Worm (Caenorhabditis elegans) whole organism, mixed stage, embryonic: ENCODE measurements around the gene srz-13.

Experiments
- bed-3 ChIP-seq: fragments of 200-800 bp; sonication (Bioruptor generic); optimal IDR thresholded peaks from 3 replicates; lab custom pipeline; 2018; ENCODE audit warnings: mild to moderate bottlenecking, missing genetic modification characterization, moderate library complexity, missing compliant biosample characterization
- blmp-1 ChIP-seq: fragments of 150-350 bp; optimal IDR thresholded peaks from 2 replicates; lab custom pipeline; 2014; ENCODE audit warnings: missing biosample characterization, missing genetic modification characterization
- ceh-39 ChIP-seq: fragments of 150-350 bp; optimal IDR thresholded peaks from 2 replicates; lab custom pipeline; 2014; ENCODE audit warnings: missing biosample characterization, missing genetic modification characterization
- ceh-83 ChIP-seq: fragments of 200-800 bp; sonication (Bioruptor generic); optimal IDR thresholded peaks from 2 replicates; lab custom pipeline; 2018; ENCODE audit warnings: mild to moderate bottlenecking, missing genetic modification characterization, missing compliant biosample characterization
- ces-1 ChIP-seq: fragments of 150-350 bp; optimal IDR thresholded peaks from 2 replicates; lab custom pipeline; 2014; ENCODE audit warnings: missing biosample characterization, missing genetic modification reagents, missing genetic modification characterization
- cnd-1 ChIP-seq: fragments of 200-800 bp; sonication (Bioruptor generic); optimal IDR thresholded peaks from 2 replicates; lab custom pipeline; 2018; ENCODE audit warnings: mild to moderate bottlenecking, missing genetic modification characterization, missing compliant biosample characterization
- drap-1 ChIP-seq: fragments of 200-800 bp; sonication (Bioruptor generic); optimal IDR thresholded peaks from 3 replicates; lab custom pipeline; 2018; ENCODE audit warnings: mild to moderate bottlenecking, missing genetic modification characterization, missing compliant biosample characterization
- elt-1 ChIP-seq: sonication (generic microtip); optimal IDR thresholded peaks from 2 replicates; lab custom pipeline; 2017; ENCODE audit warnings: missing genetic modification characterization, mild to moderate bottlenecking, missing compliant biosample characterization, antibody characterized with exemption, moderate library complexity, borderline replicate concordance; ENCODE audit not compliant: insufficient read depth
- elt-3 ChIP-seq: fragments of 150-350 bp; optimal IDR thresholded peaks from 2 replicates; lab custom pipeline; 2014; ENCODE audit warnings: missing biosample characterization, missing genetic modification characterization
- flh-1 ChIP-seq: fragments of 200-800 bp; sonication (Bioruptor generic); optimal IDR thresholded peaks from 2 replicates; lab custom pipeline; 2018; ENCODE audit warnings: mild to moderate bottlenecking, missing genetic modification characterization, moderate library complexity, missing compliant biosample characterization
- ham-2 ChIP-seq: fragments of 200-800 bp; sonication (Bioruptor generic); optimal IDR thresholded peaks from 2 replicates; lab custom pipeline; 2018; ENCODE audit warnings: mild to moderate bottlenecking, missing genetic modification characterization, missing compliant biosample characterization
- hlh-1 ChIP-seq: fragments of 150-350 bp; optimal IDR thresholded peaks from 2 replicates; lab custom pipeline; 2014; ENCODE audit warnings: missing biosample characterization, missing genetic modification reagents, missing genetic modification characterization
- lin-13 ChIP-seq: fragments of 150-350 bp; optimal IDR thresholded peaks from 2 replicates; lab custom pipeline; 2014; ENCODE audit warnings: missing biosample characterization, missing genetic modification characterization
- lin-32 ChIP-seq: fragments of 200-800 bp; sonication (Bioruptor generic); optimal IDR thresholded peaks from 2 replicates; lab custom pipeline; 2018; ENCODE audit warnings: mild to moderate bottlenecking, missing genetic modification characterization, missing compliant biosample characterization
- lsy-2 ChIP-seq: fragments of 150-350 bp; optimal IDR thresholded peaks from 2 replicates; lab custom pipeline; 2014; ENCODE audit warnings: missing biosample characterization, missing genetic modification characterization
- mab-5 ChIP-seq: fragments of 150-350 bp; optimal IDR thresholded peaks from 2 replicates; lab custom pipeline; 2014; ENCODE audit warnings: missing biosample characterization, missing genetic modification characterization
- mep-1 ChIP-seq: fragments of 150-350 bp; optimal IDR thresholded peaks from 2 replicates; lab custom pipeline; 2017; ENCODE audit warnings: missing biosample characterization, missing genetic modification reagents, missing genetic modification characterization, inconsistent platforms
- mls-2 ChIP-seq: sonication (generic microtip); optimal IDR thresholded peaks from 2 replicates; lab custom pipeline; 2016; ENCODE audit warnings: mild to moderate bottlenecking, missing genetic modification characterization, moderate library complexity, missing compliant biosample characterization
- nhr-2 ChIP-seq: fragments of 150-350 bp; optimal IDR thresholded peaks from 2 replicates; lab custom pipeline; 2014; ENCODE audit warnings: missing biosample characterization, missing genetic modification characterization
- nhr-237 ChIP-seq: fragments of 150-350 bp; optimal IDR thresholded peaks from 2 replicates; lab custom pipeline; 2014; ENCODE audit warnings: missing biosample characterization, missing genetic modification characterization
- nhr-28 ChIP-seq: fragments of 150-350 bp; optimal IDR thresholded peaks from 2 replicates; lab custom pipeline; 2014; ENCODE audit warnings: missing biosample characterization, missing genetic modification characterization
- nhr-76 ChIP-seq: sonication (generic microtip); optimal IDR thresholded peaks from 2 replicates; lab custom pipeline; 2017; ENCODE audit warnings: missing biosample characterization, missing genetic modification characterization
- sem-2 ChIP-seq: fragments of 200-800 bp; sonication (Bioruptor generic); optimal IDR thresholded peaks from 2 replicates; lab custom pipeline; 2018; ENCODE audit warnings: mild to moderate bottlenecking, missing genetic modification characterization, missing compliant biosample characterization
- sptf-1 ChIP-seq: sonication (generic microtip); optimal IDR thresholded peaks from 2 replicates; lab custom pipeline; 2017; ENCODE audit warnings: mild to moderate bottlenecking, missing genetic modification characterization, moderate library complexity, missing compliant biosample characterization
- tbx-8 ChIP-seq: fragments of 200-800 bp; sonication (Bioruptor generic); optimal IDR thresholded peaks from 2 replicates; lab custom pipeline; 2018; ENCODE audit warnings: mild to moderate bottlenecking, missing genetic modification characterization, moderate library complexity, missing compliant biosample characterization
- unc-120 ChIP-seq: sonication (generic microtip); optimal IDR thresholded peaks from 2 replicates; lab custom pipeline; 2017; ENCODE audit warnings: missing genetic modification characterization, missing compliant biosample characterization; ENCODE audit not compliant: poor library complexity, severe bottlenecking
- unc-39 ChIP-seq: fragments of 150-350 bp; optimal IDR thresholded peaks from 2 replicates; lab custom pipeline; 2014; ENCODE audit warnings: missing biosample characterization, missing genetic modification characterization
- unc-62 ChIP-seq: fragments of 150-350 bp; optimal IDR thresholded peaks from 2 replicates; lab custom pipeline; 2014; ENCODE audit warnings: missing biosample characterization, missing genetic modification reagents, missing genetic modification characterization
- zip-8 ChIP-seq: fragments of 150-350 bp; optimal IDR thresholded peaks from 2 replicates; lab custom pipeline; 2014; ENCODE audit warnings: missing biosample characterization, missing genetic modification characterization
- ztf-11 ChIP-seq: fragments of 150-350 bp; optimal IDR thresholded peaks from 2 replicates; lab custom pipeline; 2014; ENCODE audit warnings: missing biosample characterization, missing genetic modification characterization

The srz-13 gene

ce11 chrV:16182110-16182509, at the start of gene srz-13:
Gene srz-13, plus strand, starts transcription at chrV:16182410.
- no peak for TF ChIP-seq flh-1 (GFP tag; lab: Kevin White, UChicago)
- no peak for TF ChIP-seq ham-2 (GFP tag; lab: Kevin White, UChicago)
- no peak for TF ChIP-seq blmp-1 (tag; lab: Kevin White, UChicago)
- TF ChIP-seq hlh-1 (tag; lab: Kevin White, UChicago): no peak
- TF ChIP-seq elt-3 (tag; lab: Kevin White, UChicago): no peak
- no peak for TF ChIP-seq unc-39 (tag; lab: Kevin White, UChicago)

- TF ChIP-seq lin-32 (no peak), sptf-1 (tag; lab: Kevin White, UChicago) (no peak), mab-5 (tag; lab: Kevin White, UChicago) (no peak), lsy-2 (tag; lab: Kevin White, UChicago) (no peak), nhr-237 (no peak), ceh-83 (GFP tag; lab: Kevin White, UChicago) (no peak), ceh-39 (tag; lab: Kevin White, UChicago) (no peak), ces-1 (GFP tag; lab: Kevin White, UChicago) (no peak), blmp-1 (tag; lab: Kevin White, UChicago) (no peak)
These were observed 49.5 kb upstream of the srz-13 start, which contains the start of gene fbxa-144 for ce11 chrV:16132705-16133104. Gene fbxa-144, minus strand, starts transcription at chrV:16132805.

- no peak for TF ChIP-seq sem-2 (GFP tag; lab: Kevin White, UChicago)
- no peak for TF ChIP-seq nhr-28 (tag; lab: Kevin White, UChicago)
These were observed 45.2 kb upstream of the srz-13 start, which contains the start of gene F44G3.7 for ce11 chrV:16137043-16137442. Gene F44G3.7, minus strand, starts transcription at chrV:16137143.

- TF ChIP-seq elt-1 (no peak), mep-1 (tag; lab: Kevin White, UChicago) (no peak), elt-3 (tag; lab: Kevin White, UChicago) (no peak), nhr-76 (tag; lab: Kevin White, UChicago) (no peak), nhr-237 (no peak), sem-2 (GFP tag; lab: Kevin White, UChicago) (no peak), sptf-1 (tag; lab: Kevin White, UChicago) (no peak), nhr-2 (tag; lab: Kevin White, UChicago) (no peak), cnd-1 (tag; lab: Kevin White, UChicago) (no peak), mab-5 (tag; lab: Kevin White, UChicago) (no peak), ham-2 (GFP tag; lab: Kevin White, UChicago) (no peak), lin-13 (tag; lab: Kevin White, UChicago) (no peak), blmp-1 (tag; lab: Kevin White, UChicago) (no peak), mls-2 (tag; lab: Kevin White, UChicago) (no peak), ceh-83 (GFP tag; lab: Kevin White, UChicago) (no peak), drap-1 (no peak), nhr-28 (tag; lab: Kevin White, UChicago) (no peak), ztf-11 (tag; lab: Kevin White, UChicago) (no peak), unc-120 (tag; lab: Kevin White, UChicago) (no peak)
- TF ChIP-seq, all 35 proteins: peak for 0
These were observed 42.7 kb upstream of the srz-13 start, which contains the start of gene clc-11 for ce11 chrV:16139529-16139928. Gene clc-11, minus strand, starts transcription at chrV:16139629.

- TF ChIP-seq sptf-1 (tag; lab: Kevin White, UChicago) (no peak), bed-3 (GFP tag; lab: Kevin White, UChicago) (no peak), unc-62 (GFP tag; lab: Kevin White, UChicago) (no peak), unc-120 (tag; lab: Kevin White, UChicago) (no peak), nhr-2 (tag; lab: Kevin White, UChicago) (no peak), blmp-1 (tag; lab: Kevin White, UChicago) (no peak), unc-39 (tag; lab: Kevin White, UChicago) (no peak), nhr-76 (tag; lab: Kevin White, UChicago) (no peak), tbx-8 (no peak), zip-8 (no peak), mls-2 (tag; lab: Kevin White, UChicago) (no peak)
These were observed 41.1 kb upstream of the srz-13 start, which contains the start of gene clc-32 for ce11 chrV:16141071-16141470. Gene clc-32, minus strand, starts transcription at chrV:16141171.
